Fruit fly (Drosophila melanogaster) whole organism, embryonic: ENCODE measurements around the gene CG18747.
A peak's percentile ranks its signal among the peaks of the same experiment; 100 is the strongest.

Experiments used
- Antp ChIP-seq: fragments of 200-800 bp; sonication (Bioruptor generic); optimal IDR thresholded peaks from 3 replicates; lab custom pipeline; 2016; ENCODE audit warnings: missing biosample characterization, missing genetic modification characterization
- Bdp1 ChIP-seq: fragments of 200-800 bp; sonication (Bioruptor generic); optimal IDR thresholded peaks from 3 replicates; lab custom pipeline; 2016; ENCODE audit warnings: missing biosample characterization, missing genetic modification characterization
- CG11093 ChIP-seq: fragments of 200-800 bp; sonication (Bioruptor generic); IDR thresholded peaks from 3 replicates; pipeline ENCODE4 v1.3.6; 2022; ENCODE audit warnings: missing biosample characterization, missing genetic modification characterization
- CG12071 ChIP-seq: fragments of 200-800 bp; sonication (Bioruptor generic); optimal IDR thresholded peaks from 3 replicates; lab custom pipeline; 2018; ENCODE audit warnings: missing biosample characterization, mild to moderate bottlenecking, missing genetic modification characterization
- CG15696 ChIP-seq: fragments of 200-800 bp; sonication (Bioruptor generic); optimal IDR thresholded peaks from 2 replicates; lab custom pipeline; 2019; ENCODE audit warnings: missing biosample characterization, mild to moderate bottlenecking, missing genetic modification characterization, moderate library complexity
- CG17359 ChIP-seq: fragments of 200-800 bp; sonication (Bioruptor generic); optimal IDR thresholded peaks from 3 replicates; lab custom pipeline; 2018; ENCODE audit warnings: missing biosample characterization, mild to moderate bottlenecking, missing genetic modification characterization, moderate library complexity
- CG17568 ChIP-seq: fragments of 200-800 bp; sonication (Bioruptor generic); optimal IDR thresholded peaks from 2 replicates; lab custom pipeline; 2018; ENCODE audit warnings: missing biosample characterization, mild to moderate bottlenecking, missing genetic modification characterization, moderate library complexity
- CG2120 ChIP-seq: fragments of 200-800 bp; sonication (Bioruptor generic); optimal IDR thresholded peaks from 3 replicates; lab custom pipeline; 2016; ENCODE audit warnings: missing biosample characterization, missing genetic modification characterization
- CG5245 ChIP-seq: fragments of 200-800 bp; sonication (Bioruptor generic); optimal IDR thresholded peaks from 3 replicates; lab custom pipeline; 2016; ENCODE audit warnings: missing biosample characterization, missing genetic modification characterization
- CG6765 ChIP-seq: fragments of 200-800 bp; sonication (Bioruptor generic); optimal IDR thresholded peaks from 3 replicates; lab custom pipeline; 2017; ENCODE audit warnings: missing biosample characterization, mild to moderate bottlenecking, missing genetic modification characterization
- CG6813 ChIP-seq: fragments of 200-800 bp; sonication (Bioruptor generic); optimal IDR thresholded peaks from 2 replicates; lab custom pipeline; 2017; ENCODE audit warnings: missing biosample characterization, missing genetic modification characterization, mild to moderate bottlenecking, moderate library complexity, missing genetic modification reagents
- CG7372 ChIP-seq: fragments of 200-800 bp; sonication (Bioruptor generic); IDR thresholded peaks from 2 replicates; pipeline ENCODE4 v1.3.6; 2022; ENCODE audit warnings: missing biosample characterization, missing genetic modification characterization
- CG7839 ChIP-seq: fragments of 200-800 bp; sonication (Bioruptor generic); optimal IDR thresholded peaks from 3 replicates; lab custom pipeline; 2018; ENCODE audit warnings: missing biosample characterization, mild to moderate bottlenecking, missing genetic modification characterization, moderate library complexity
- CG8290 ChIP-seq, 3 experiments: fragments of 200-800 bp; sonication (Bioruptor generic); optimal IDR thresholded peaks; 2 replicates each; lab custom pipeline; 2016 to 2019; ENCODE audit warnings: missing biosample characterization in 3 of 3, missing genetic modification characterization in 3 of 3, mild to moderate bottlenecking in 2 of 3, moderate library complexity in 1 of 3
- CG8478 ChIP-seq: fragments of >200 bp; optimal IDR thresholded peaks from 2 replicates; lab custom pipeline; 2018
- D19B ChIP-seq: fragments of 200-800 bp; sonication (Bioruptor generic); optimal IDR thresholded peaks from 2 replicates; lab custom pipeline; 2017; ENCODE audit warnings: missing biosample characterization, mild to moderate bottlenecking, missing genetic modification characterization
- Doc2 ChIP-seq: fragments of 200-800 bp; sonication (Bioruptor generic); IDR thresholded peaks from 2 replicates; pipeline ENCODE4 v1.3.6; 2022; ENCODE audit warnings: missing biosample characterization, missing genetic modification characterization
- HLH4C ChIP-seq: fragments of 200-800 bp; sonication (Bioruptor generic); IDR thresholded peaks from 3 replicates; pipeline ENCODE4 v1.3.6; 2022; ENCODE audit warnings: missing biosample characterization, missing genetic modification characterization; ENCODE audit not compliant: partially characterized antibody
- Hmr ChIP-seq: fragments of 200-800 bp; sonication (Bioruptor generic); optimal IDR thresholded peaks from 3 replicates; lab custom pipeline; 2017; ENCODE audit warnings: mild to moderate bottlenecking, missing biosample characterization, missing genetic modification reagents, missing genetic modification characterization
- Meics ChIP-seq: fragments of 200-800 bp; sonication (Bioruptor generic); optimal IDR thresholded peaks from 2 replicates; lab custom pipeline; 2017; ENCODE audit warnings: missing biosample characterization, mild to moderate bottlenecking, missing genetic modification characterization
- Rx ChIP-seq: fragments of 200-800 bp; sonication (Bioruptor generic); IDR thresholded peaks from 2 replicates; pipeline ENCODE4 v1.3.6; 2022; ENCODE audit warnings: missing biosample characterization, missing genetic modification characterization
- Sox102F ChIP-seq: fragments of 200-800 bp; sonication (Bioruptor generic); optimal IDR thresholded peaks from 2 replicates; lab custom pipeline; 2018; ENCODE audit warnings: missing biosample characterization, mild to moderate bottlenecking, missing genetic modification characterization, moderate library complexity
- YL-1 ChIP-seq: fragments of 200-800 bp; sonication (Bioruptor generic); optimal IDR thresholded peaks from 3 replicates; lab custom pipeline; 2017; ENCODE audit warnings: missing biosample characterization, mild to moderate bottlenecking, missing genetic modification characterization
- aop ChIP-seq: fragments of 200-800 bp; sonication (Bioruptor generic); IDR thresholded peaks from 2 replicates; pipeline ENCODE4 v1.3.6; 2022; ENCODE audit warnings: missing biosample characterization, missing genetic modification characterization
- ap ChIP-seq: fragments of 200-800 bp; sonication (Bioruptor generic); IDR thresholded peaks from 2 replicates; pipeline ENCODE4 v1.3.6; 2022; ENCODE audit warnings: missing biosample characterization, missing genetic modification characterization
- bab2 ChIP-seq: fragments of 200-800 bp; sonication (Bioruptor generic); optimal IDR thresholded peaks from 2 replicates; lab custom pipeline; 2016; ENCODE audit warnings: missing biosample characterization, missing genetic modification characterization
- ci ChIP-seq: fragments of 200-800 bp; sonication (Bioruptor generic); IDR thresholded peaks from 3 replicates; pipeline ENCODE4 v1.3.6; 2022; ENCODE audit warnings: missing biosample characterization, missing genetic modification characterization
- cwo ChIP-seq: fragments of 200-800 bp; sonication (Bioruptor generic); optimal IDR thresholded peaks from 3 replicates; lab custom pipeline; 2017; ENCODE audit warnings: missing biosample characterization, missing genetic modification characterization, mild to moderate bottlenecking, moderate library complexity, missing genetic modification reagents
- dati ChIP-seq: fragments of 200-800 bp; sonication (Bioruptor generic); IDR thresholded peaks from 2 replicates; pipeline ENCODE4 v1.3.6; 2022; ENCODE audit warnings: missing biosample characterization, missing genetic modification characterization
- en ChIP-seq: fragments of 200-800 bp; sonication (Bioruptor generic); optimal IDR thresholded peaks from 2 replicates; lab custom pipeline; 2016; ENCODE audit warnings: missing biosample characterization, missing genetic modification characterization
- esg ChIP-seq: fragments of 200-800 bp; sonication (Bioruptor generic); conservative IDR thresholded peaks from 2 replicates; pipeline ENCODE4 v1.3.6; 2022; ENCODE audit warnings: missing biosample characterization, missing genetic modification characterization
- fu2 ChIP-seq: fragments of 200-800 bp; sonication (Bioruptor generic); optimal IDR thresholded peaks from 2 replicates; lab custom pipeline; 2016; ENCODE audit warnings: missing biosample characterization, missing genetic modification characterization
- gsb ChIP-seq: fragments of 200-800 bp; sonication (Bioruptor generic); IDR thresholded peaks from 2 replicates; pipeline ENCODE4 v1.3.6; 2022; ENCODE audit warnings: missing biosample characterization, missing genetic modification characterization
- ken ChIP-seq: fragments of 200-800 bp; sonication (Bioruptor generic); IDR thresholded peaks from 3 replicates; pipeline ENCODE4 v1.3.6; 2022; ENCODE audit warnings: missing biosample characterization, missing genetic modification characterization
- klu ChIP-seq: fragments of 200-800 bp; sonication (Bioruptor generic); IDR thresholded peaks from 2 replicates; pipeline ENCODE4 v1.3.6; 2022; ENCODE audit warnings: missing biosample characterization, missing genetic modification characterization
- lilli ChIP-seq: fragments of 200-800 bp; sonication (Bioruptor generic); optimal IDR thresholded peaks from 3 replicates; lab custom pipeline; 2016; ENCODE audit warnings: missing biosample characterization, missing genetic modification characterization
- lmd ChIP-seq: fragments of 200-800 bp; sonication (Bioruptor generic); IDR thresholded peaks from 2 replicates; pipeline ENCODE4 v1.3.6; 2022; ENCODE audit warnings: missing biosample characterization, missing genetic modification characterization
- lola ChIP-seq, 3 experiments: fragments of >200 bp in 2 of 3; fragments of 200-800 bp in 1 of 3; sonication (Bioruptor generic) in 1 of 3; optimal IDR thresholded peaks; 2 replicates each; lab custom pipeline; 2017 to 2019; ENCODE audit warnings: missing biosample characterization in 3 of 3, missing genetic modification characterization in 3 of 3, mild to moderate bottlenecking in 1 of 3, moderate library complexity in 1 of 3
- mam ChIP-seq: fragments of 200-800 bp; sonication (Bioruptor generic); optimal IDR thresholded peaks from 3 replicates; lab custom pipeline; 2016; ENCODE audit warnings: missing biosample characterization, missing genetic modification characterization
- pfk ChIP-seq: fragments of 200-800 bp; sonication (Bioruptor generic); optimal IDR thresholded peaks from 2 replicates; lab custom pipeline; 2018; ENCODE audit warnings: missing biosample characterization, mild to moderate bottlenecking, missing genetic modification characterization, moderate library complexity
- pho ChIP-seq: fragments of 200-800 bp; sonication (Bioruptor generic); optimal IDR thresholded peaks from 2 replicates; lab custom pipeline; 2016; ENCODE audit warnings: missing biosample characterization, missing genetic modification characterization
- pzg ChIP-seq: fragments of 200-800 bp; sonication (Bioruptor generic); optimal IDR thresholded peaks from 3 replicates; lab custom pipeline; 2018; ENCODE audit warnings: missing biosample characterization, mild to moderate bottlenecking, missing genetic modification characterization, moderate library complexity
- run ChIP-seq: fragments of 200-800 bp; sonication (Bioruptor generic); optimal IDR thresholded peaks from 3 replicates; lab custom pipeline; 2018; ENCODE audit warnings: missing biosample characterization, mild to moderate bottlenecking, missing genetic modification characterization
- sens ChIP-seq: fragments of 200-800 bp; sonication (Bioruptor generic); peaks from one replicate; lab custom pipeline; 2016; ENCODE audit warnings: missing biosample characterization, missing genetic modification characterization
- tgo ChIP-seq: fragments of 200-800 bp; sonication (Bioruptor generic); IDR thresholded peaks from 3 replicates; pipeline ENCODE4 v1.3.6; 2022; ENCODE audit warnings: missing biosample characterization, missing genetic modification characterization
- wek ChIP-seq: fragments of 200-800 bp; sonication (Bioruptor generic); optimal IDR thresholded peaks from 3 replicates; lab custom pipeline; 2018; ENCODE audit warnings: missing biosample characterization, mild to moderate bottlenecking, missing genetic modification characterization, moderate library complexity
- z ChIP-seq: fragments of 200-800 bp; sonication (Bioruptor generic); IDR thresholded peaks from 3 replicates; pipeline ENCODE4 v1.3.6; 2022; ENCODE audit warnings: missing biosample characterization, missing genetic modification characterization
- zen ChIP-seq: fragments of 200-800 bp; sonication (Bioruptor generic); optimal IDR thresholded peaks from 3 replicates; lab custom pipeline; 2018; ENCODE audit warnings: missing biosample characterization, mild to moderate bottlenecking, missing genetic modification characterization, moderate library complexity

The CG18747 gene

dm6 chr3R:7809662-7810621 lies 26.7 kb upstream of the CG18747 start, which contains the start of the genes CG2993 and sgll (continued):
- TF ChIP-seq CG15696 (tag; lab: Kevin White, UChicago) (peak; percentile 97), dati (GFP tag; lab: Robert Waterston, UW) (peak; percentile 75), ci (GFP tag; lab: Robert Waterston, UW) (peak; percentile 97), CG6813 (GFP tag; lab: Kevin White, UChicago) (peak; percentile 46), Doc2 (GFP tag; lab: Robert Waterston, UW) (peak; percentile 84), run (no peak), tgo (GFP tag; lab: Robert Waterston, UW) (peak; percentile 92), CG11093 (GFP tag; lab: Robert Waterston, UW) (peak; percentile 87), cwo (peak; percentile 86), lilli (peak; percentile 93), ken (GFP tag; lab: Robert Waterston, UW) (peak; percentile 96), CG6765 (GFP tag; lab: Kevin White, UChicago) (peak; percentile 30), Antp (GFP tag; lab: Kevin White, UChicago) (peak; percentile 97), esg (GFP tag; lab: Robert Waterston, UW) (peak; percentile 71), Rx (GFP tag; lab: Robert Waterston, UW) (peak; percentile 93), CG8478 (peak; percentile 70), CG7839 (tag; lab: Kevin White, UChicago) (peak; percentile 91), Meics (GFP tag; lab: Kevin White, UChicago) (peak; percentile 90), CG17568 (GFP tag; lab: Kevin White, UChicago) (no peak), sens (peak; percentile 95), lmd (GFP tag; lab: Robert Waterston, UW) (peak; percentile 96), gsb (peak; percentile 84), mam (peak; percentile 93), Bdp1 (GFP tag; lab: Kevin White, UChicago) (peak; percentile 63), ap (peak; percentile 71), pfk (GFP tag; lab: Kevin White, UChicago) (peak; percentile 52), pzg (GFP tag; lab: Kevin White, UChicago) (peak; percentile 84), CG12071 (GFP tag; lab: Kevin White, UChicago) (peak; percentile 49), wek (peak; percentile 62), Sox102F (peak; percentile 94), Hmr (GFP tag; lab: Kevin White, UChicago) (peak; percentile 94), aop (GFP tag; lab: Robert Waterston, UW) (peak; percentile 38; the same call in 1 of the 2 replicates), CG17359 (peak; percentile 92), klu (peak; percentile 82), CG5245 (GFP tag; lab: Kevin White, UChicago) (peak; percentile 98), zen (tag; lab: Kevin White, UChicago) (peak; percentile 88), pho (GFP tag; lab: Kevin White, UChicago) (peak; percentile 78), CG8290 (GFP tag; optimal IDR thresholded peaks at IDR 0.05; lab: Kevin White, UChicago) (peak; percentile 97), CG8290 (tag; optimal IDR thresholded peaks at IDR 0.05; lab: Kevin White, UChicago) (peak; percentile 71 to 98), lola (GFP tag; optimal IDR thresholded peaks at IDR 0.05; lab: Kevin White, UChicago) (no peak), fu2 (GFP tag; lab: Kevin White, UChicago) (peak; percentile 83), CG2120 (peak; percentile 95), HLH4C (GFP tag; lab: Robert Waterston, UW) (no peak), z (peak; percentile 55; the same call in 2 of the 3 replicates), bab2 (GFP tag; lab: Kevin White, UChicago) (peak; percentile 97), YL-1 (GFP tag; lab: Kevin White, UChicago) (no peak), D19B (GFP tag; lab: Kevin White, UChicago) (peak; percentile 72), CG7372 (GFP tag; lab: Robert Waterston, UW) (peak; percentile 83), en (GFP tag; lab: Kevin White, UChicago) (peak; percentile 91)
